Fruit fly (Drosophila melanogaster) whole organism, adult: ENCODE data around the gene tctn.

Experiments used
- CG12768 ChIP-seq: fragments of 200-800 bp; sonication (Bioruptor generic); optimal IDR thresholded peaks from 2 replicates; lab custom pipeline; 2017; ENCODE audit warnings: missing biosample characterization, missing genetic modification characterization, mild to moderate bottlenecking, moderate library complexity, missing genetic modification reagents
- CG14711 ChIP-seq: fragments of 200-800 bp; sonication (Bioruptor generic); optimal IDR thresholded peaks from 2 replicates; lab custom pipeline; 2018; ENCODE audit warnings: missing biosample characterization, mild to moderate bottlenecking, missing genetic modification characterization, moderate library complexity
- CG5204 ChIP-seq: fragments of 200-800 bp; sonication (Bioruptor generic); optimal IDR thresholded peaks from 2 replicates; lab custom pipeline; 2016; ENCODE audit warnings: missing biosample characterization, missing genetic modification characterization
- CG7045 ChIP-seq: fragments of 200-800 bp; sonication (Bioruptor generic); optimal IDR thresholded peaks from 2 replicates; lab custom pipeline; 2017; ENCODE audit warnings: missing biosample characterization, mild to moderate bottlenecking, missing genetic modification characterization
- CG7101 ChIP-seq: fragments of 200-800 bp; sonication (Bioruptor generic); optimal IDR thresholded peaks from 2 replicates; lab custom pipeline; 2018; ENCODE audit warnings: missing biosample characterization, mild to moderate bottlenecking, missing genetic modification characterization, moderate library complexity
- Hr96 ChIP-seq: fragments of 200-800 bp; sonication (Bioruptor generic); optimal IDR thresholded peaks from 2 replicates; lab custom pipeline; 2016; ENCODE audit warnings: missing biosample characterization, missing genetic modification characterization
- pad ChIP-seq: fragments of 200-800 bp; sonication (Bioruptor generic); optimal IDR thresholded peaks from 3 replicates; lab custom pipeline; 2017; ENCODE audit warnings: missing biosample characterization, missing genetic modification characterization, mild to moderate bottlenecking, moderate library complexity, missing genetic modification reagents

DNA sequence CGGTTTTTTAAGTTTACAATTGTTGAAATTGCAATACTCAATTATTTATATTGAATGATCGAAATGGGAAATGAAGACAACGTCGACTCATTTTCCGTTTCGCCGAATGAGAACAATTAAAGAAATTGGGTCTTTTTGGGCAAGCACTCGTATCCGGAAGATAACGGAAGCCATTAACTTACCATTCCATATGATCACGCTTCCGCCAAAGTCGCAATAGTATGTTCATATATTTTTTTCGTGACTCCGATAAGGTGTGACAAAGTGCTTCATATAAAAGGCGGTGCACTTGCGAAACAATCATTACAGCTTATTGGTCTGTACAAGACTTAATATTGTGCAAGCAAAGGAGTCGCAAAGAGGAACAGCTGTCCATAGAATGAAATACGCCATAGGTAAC, 21.2 kb upstream of the tctn start, which contains the start of gene Muc26B:
- no peak for TF ChIP-seq CG7045 (GFP tag; lab: Kevin White, UChicago)
- no peak for TF ChIP-seq Hr96 (GFP tag; lab: Kevin White, UChicago)
- TF ChIP-seq CG5204, result no peak
- no peak for TF ChIP-seq CG12768 (GFP tag; lab: Kevin White, UChicago)
- no peak for TF ChIP-seq CG7101 (tag; lab: Kevin White, UChicago)
- TF ChIP-seq CG14711 (tag; lab: Kevin White, UChicago), result no peak
- TF ChIP-seq pad (GFP tag; lab: Kevin White, UChicago), result no peak
